Fruit fly (Drosophila melanogaster) whole organism, adult: ENCODE results near the gene OdsH.
A peak's percentile ranks its signal among the peaks of the same experiment; 100 is the strongest.

Source experiments
- CG11617 ChIP-seq: fragments of 200-800 bp; sonication (Bioruptor generic); optimal IDR thresholded peaks from 2 replicates; lab custom pipeline; 2017; ENCODE audit warnings: mild to moderate bottlenecking, missing biosample characterization, missing genetic modification reagents, missing genetic modification characterization
- CG12768 ChIP-seq: fragments of 200-800 bp; sonication (Bioruptor generic); optimal IDR thresholded peaks from 2 replicates; lab custom pipeline; 2017; ENCODE audit warnings: missing biosample characterization, missing genetic modification characterization, mild to moderate bottlenecking, moderate library complexity, missing genetic modification reagents
- CG14711 ChIP-seq: fragments of 200-800 bp; sonication (Bioruptor generic); optimal IDR thresholded peaks from 2 replicates; lab custom pipeline; 2018; ENCODE audit warnings: missing biosample characterization, mild to moderate bottlenecking, missing genetic modification characterization, moderate library complexity
- CG1620 ChIP-seq: fragments of 200-800 bp; sonication (Bioruptor generic); optimal IDR thresholded peaks from 2 replicates; lab custom pipeline; 2016; ENCODE audit warnings: missing biosample characterization, missing genetic modification characterization
- CG33017 ChIP-seq: fragments of 200-800 bp; sonication (Bioruptor generic); optimal IDR thresholded peaks from 2 replicates; lab custom pipeline; 2018; ENCODE audit warnings: missing biosample characterization, mild to moderate bottlenecking, missing genetic modification characterization, moderate library complexity
- CG5204 ChIP-seq: fragments of 200-800 bp; sonication (Bioruptor generic); optimal IDR thresholded peaks from 2 replicates; lab custom pipeline; 2016; ENCODE audit warnings: missing biosample characterization, missing genetic modification characterization
- CG7045 ChIP-seq: fragments of 200-800 bp; sonication (Bioruptor generic); optimal IDR thresholded peaks from 2 replicates; lab custom pipeline; 2017; ENCODE audit warnings: missing biosample characterization, mild to moderate bottlenecking, missing genetic modification characterization
- CG7101 ChIP-seq: fragments of 200-800 bp; sonication (Bioruptor generic); optimal IDR thresholded peaks from 2 replicates; lab custom pipeline; 2018; ENCODE audit warnings: missing biosample characterization, mild to moderate bottlenecking, missing genetic modification characterization, moderate library complexity
- Clk ChIP-seq: fragments of 200-800 bp; sonication (Bioruptor generic); optimal IDR thresholded peaks from 2 replicates; lab custom pipeline; 2017; ENCODE audit warnings: missing biosample characterization, missing genetic modification characterization
- Crg-1 ChIP-seq: fragments of 200-800 bp; sonication (Bioruptor generic); optimal IDR thresholded peaks from 2 replicates; lab custom pipeline; 2016; ENCODE audit warnings: missing biosample characterization, missing genetic modification characterization
- Hr96 ChIP-seq: fragments of 200-800 bp; sonication (Bioruptor generic); optimal IDR thresholded peaks from 2 replicates; lab custom pipeline; 2016; ENCODE audit warnings: missing biosample characterization, missing genetic modification characterization
- Mnt ChIP-seq: fragments of 200-800 bp; sonication (Bioruptor generic); optimal IDR thresholded peaks from 2 replicates; lab custom pipeline; 2016; ENCODE audit warnings: missing biosample characterization, mild to moderate bottlenecking, missing genetic modification characterization
- bab1 ChIP-seq: fragments of 200-800 bp; sonication (Bioruptor generic); optimal IDR thresholded peaks from 3 replicates; lab custom pipeline; 2019; ENCODE audit warnings: missing biosample characterization, mild to moderate bottlenecking, missing genetic modification characterization, moderate library complexity
- cic ChIP-seq: fragments of 200-800 bp; sonication (Bioruptor generic); optimal IDR thresholded peaks from 2 replicates; lab custom pipeline; 2017; ENCODE audit warnings: missing biosample characterization, mild to moderate bottlenecking, missing genetic modification characterization, moderate library complexity
- cnc ChIP-seq, 2 experiments: fragments of >200 bp; optimal IDR thresholded peaks; 2 replicates each; lab custom pipeline; 2017
- kay ChIP-seq: fragments of 200-800 bp; sonication (Bioruptor generic); peaks from one replicate; lab custom pipeline; 2016; ENCODE audit warnings: missing biosample characterization, missing genetic modification characterization, borderline replicate concordance
- ovo ChIP-seq: fragments of 200-800 bp; sonication (Bioruptor generic); optimal IDR thresholded peaks from 2 replicates; lab custom pipeline; 2016; ENCODE audit warnings: missing biosample characterization, missing genetic modification characterization
- pad ChIP-seq: fragments of 200-800 bp; sonication (Bioruptor generic); optimal IDR thresholded peaks from 3 replicates; lab custom pipeline; 2017; ENCODE audit warnings: missing biosample characterization, missing genetic modification characterization, mild to moderate bottlenecking, moderate library complexity, missing genetic modification reagents
- tj ChIP-seq: fragments of 200-800 bp; sonication (Bioruptor generic); optimal IDR thresholded peaks from 3 replicates; lab custom pipeline; 2017; ENCODE audit warnings: missing biosample characterization, mild to moderate bottlenecking, missing genetic modification characterization, moderate library complexity
- toe ChIP-seq: fragments of 200-800 bp; sonication (Bioruptor generic); optimal IDR thresholded peaks from 2 replicates; lab custom pipeline; 2016; ENCODE audit warnings: missing biosample characterization, missing genetic modification characterization

The OdsH gene

DNA sequence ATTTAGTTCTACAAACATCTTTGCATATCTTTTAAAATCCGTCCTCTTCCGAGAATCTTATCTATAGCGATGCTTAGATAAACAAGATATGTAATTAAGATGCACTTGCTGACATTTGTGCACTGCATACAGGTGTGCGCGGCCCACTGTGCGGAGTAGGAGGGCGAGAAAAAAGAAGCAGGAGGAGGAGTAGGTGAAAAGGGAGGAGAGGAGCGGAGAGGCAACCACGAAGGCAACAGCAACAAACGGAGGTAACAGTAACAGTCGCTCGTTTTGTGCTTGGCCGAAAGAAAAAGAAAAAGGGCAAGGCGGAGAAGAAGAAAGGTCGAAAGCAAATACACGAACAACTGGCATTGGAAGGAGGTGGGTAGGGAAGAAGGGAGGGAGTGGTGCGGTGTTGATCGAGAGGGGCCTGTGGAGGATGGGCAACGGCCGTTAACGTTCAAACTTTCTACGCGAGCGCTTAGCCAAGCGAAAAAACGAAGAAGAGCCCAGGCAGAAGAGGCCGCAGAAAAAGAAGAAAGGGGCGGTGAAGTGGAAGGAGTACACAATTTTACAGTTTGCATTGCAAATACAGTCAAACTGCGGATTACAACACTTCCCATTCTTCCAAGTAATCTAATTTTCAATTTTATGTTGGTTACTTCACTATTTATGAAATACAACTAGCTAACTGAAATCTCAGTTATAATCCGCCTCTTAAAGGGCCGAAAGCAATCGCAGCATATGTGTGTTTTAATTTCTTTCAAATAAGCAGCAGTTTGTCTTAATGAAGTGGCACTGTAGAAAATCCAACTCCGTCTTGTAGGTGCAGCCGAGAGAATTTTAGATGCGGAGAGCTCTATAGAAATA, 41.6 kb downstream of the OdsH start:
- peak; percentile 93 for TF ChIP-seq tj (GFP tag; lab: Kevin White, UChicago)
- TF ChIP-seq Mnt (GFP tag; lab: Kevin White, UChicago) = no peak
- TF ChIP-seq CG1620 (GFP tag; lab: Kevin White, UChicago) = no peak
- TF ChIP-seq bab1 (GFP tag; lab: Kevin White, UChicago) = peak; percentile 61
- TF ChIP-seq Clk = no peak
- TF ChIP-seq pad = peak; percentile 85

DNA sequence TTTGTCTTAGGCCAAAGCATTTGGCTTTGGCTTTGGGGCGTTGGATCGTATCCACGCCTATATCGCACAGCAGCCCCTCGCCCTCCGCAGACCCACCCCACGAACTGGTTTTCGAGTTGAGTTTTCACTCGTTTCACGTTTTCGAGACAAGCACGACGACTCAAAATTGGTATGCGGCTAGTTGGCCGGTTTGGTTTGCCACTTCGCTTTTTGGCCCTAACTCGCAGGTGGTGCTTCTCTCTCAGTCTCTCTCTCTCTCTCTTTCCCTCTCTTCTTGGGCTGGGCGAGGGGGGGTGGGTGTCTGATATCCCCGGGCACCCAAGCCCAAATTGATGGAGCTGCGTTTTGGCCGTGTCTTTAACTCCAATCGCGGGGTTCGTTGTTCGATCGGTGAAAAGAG, 43.2 kb downstream of the OdsH start:
- TF ChIP-seq CG7101 (tag; lab: Kevin White, UChicago) (no peak), CG33017 (tag; lab: Kevin White, UChicago) (no peak), cnc (optimal IDR thresholded peaks at IDR 0.05; lab: Kevin White, UChicago) (no peak), bab1 (GFP tag; lab: Kevin White, UChicago) (no peak), CG5204 (GFP tag; lab: Kevin White, UChicago) (no peak), CG14711 (tag; lab: Kevin White, UChicago) (no peak), kay (no peak), Mnt (GFP tag; lab: Kevin White, UChicago) (no peak), Hr96 (GFP tag; lab: Kevin White, UChicago) (no peak), cic (no peak), CG1620 (GFP tag; lab: Kevin White, UChicago) (no peak), Crg-1 (GFP tag; lab: Kevin White, UChicago) (no peak), Clk (no peak), CG12768 (GFP tag; lab: Kevin White, UChicago) (no peak), CG11617 (no peak)

dm6 chrX:17834754-17835153, 43.9 kb downstream of the OdsH start:
- TF ChIP-seq tj (GFP tag; lab: Kevin White, UChicago) = peak; percentile 99
- no peak for TF ChIP-seq cic

- TF ChIP-seq Hr96 (GFP tag; lab: Kevin White, UChicago) = no peak
- TF ChIP-seq kay = no peak
- TF ChIP-seq cnc (optimal IDR thresholded peaks at IDR 0.05; lab: Kevin White, UChicago) = no peak
- TF ChIP-seq bab1 (GFP tag; lab: Kevin White, UChicago) = no peak
- no peak for TF ChIP-seq pad
- no peak for TF ChIP-seq Mnt (GFP tag; lab: Kevin White, UChicago)
- TF ChIP-seq Crg-1 (GFP tag; lab: Kevin White, UChicago) = no peak
- TF ChIP-seq CG1620 (GFP tag; lab: Kevin White, UChicago) = no peak
- no peak for TF ChIP-seq CG7045 (GFP tag; lab: Kevin White, UChicago)
- TF ChIP-seq CG12768 (GFP tag; lab: Kevin White, UChicago) = no peak
- TF ChIP-seq CG5204 (GFP tag; lab: Kevin White, UChicago) = no peak
- no peak for TF ChIP-seq ovo (GFP tag; lab: Kevin White, UChicago)
- TF ChIP-seq toe (GFP tag; lab: Kevin White, UChicago) = no peak
These were observed 45.7 kb downstream of the OdsH start for dm6 chrX:17836420-17836932.

DNA sequence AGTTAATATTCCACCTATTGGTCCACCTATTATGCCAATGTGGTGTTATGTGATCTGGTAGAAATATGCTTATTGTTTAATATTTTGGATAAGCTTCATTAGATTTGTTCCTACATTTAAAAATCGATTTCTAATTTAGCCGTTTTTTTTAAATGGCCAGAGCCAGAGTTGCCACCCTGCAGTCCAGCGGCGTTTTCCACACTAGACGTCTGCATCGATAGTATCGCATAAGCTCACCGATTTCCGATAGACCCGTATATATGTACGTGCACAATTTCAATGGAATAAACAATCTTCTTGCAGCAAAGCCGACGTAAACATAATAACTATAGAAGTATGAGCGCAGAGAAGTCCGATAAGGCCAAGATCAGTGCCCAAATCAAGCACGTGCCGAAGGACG, 51.1 kb downstream of the OdsH start, which contains the start of gene Taf9:
Gene Taf9 (plus strand): TSS at position 239 of the 400 bp plus-strand sequence.
- TF ChIP-seq Hr96 (GFP tag; lab: Kevin White, UChicago) (no peak), Crg-1 (GFP tag; lab: Kevin White, UChicago) (peak; percentile 26), pad (peak; percentile 7), Mnt (GFP tag; lab: Kevin White, UChicago) (peak; percentile 23), CG7101 (tag; lab: Kevin White, UChicago) (no peak), CG1620 (GFP tag; lab: Kevin White, UChicago) (peak; percentile 47), cic (peak; percentile 25), bab1 (GFP tag; lab: Kevin White, UChicago) (peak; percentile 69), CG14711 (tag; lab: Kevin White, UChicago) (peak; percentile 36)

- TF ChIP-seq pad (peak; percentile 85), CG11617 (peak; percentile 92), CG12768 (GFP tag; lab: Kevin White, UChicago) (peak; percentile 85), Mnt (GFP tag; lab: Kevin White, UChicago) (peak; percentile 79), CG5204 (GFP tag; lab: Kevin White, UChicago) (no peak), CG7101 (tag; lab: Kevin White, UChicago) (peak; percentile 96), Crg-1 (GFP tag; lab: Kevin White, UChicago) (peak; percentile 85), cnc (optimal IDR thresholded peaks at IDR 0.05; lab: Kevin White, UChicago) (no peak), tj (GFP tag; lab: Kevin White, UChicago) (peak; percentile 74), CG14711 (tag; lab: Kevin White, UChicago) (peak; percentile 96), ovo (GFP tag; lab: Kevin White, UChicago) (peak; percentile 73), cic (peak; percentile 16), CG1620 (GFP tag; lab: Kevin White, UChicago) (peak; percentile 85), CG7045 (GFP tag; lab: Kevin White, UChicago) (peak; percentile 85), Hr96 (GFP tag; lab: Kevin White, UChicago) (no peak), toe (GFP tag; lab: Kevin White, UChicago) (peak; percentile 74), bab1 (GFP tag; lab: Kevin White, UChicago) (peak; percentile 96), Clk (peak; percentile 69), CG33017 (tag; lab: Kevin White, UChicago) (peak; percentile 81), kay (no peak)
These were observed 53.8 kb downstream of the OdsH start, which contains the start of the genes CG8142 and Ucp4A for dm6 chrX:17844623-17845022. TSS of gene CG8142 (minus strand) at chrX:17844704. TSS of gene Ucp4A (plus strand) at chrX:17844949.
